Fruit fly (Drosophila melanogaster): ENCODE results near the gene CG4842.

Gene CG4842

dm6 chr3L:16410234-16411119 lies 42.3 kb downstream of the CG4842 start (continued):
- peak; percentile 92 for TF ChIP-seq Hr4 (GFP tag; optimal IDR thresholded peaks at IDR 0.05)
- TF ChIP-seq CG16779 (tag; optimal IDR thresholded peaks at IDR 0.05): peak; percentile 76
- peak; percentile 83 for TF ChIP-seq Ets96B (tag; optimal IDR thresholded peaks at IDR 0.05)
- TF ChIP-seq Smox (GFP tag; optimal IDR thresholded peaks at IDR 0.05): peak; percentile 84
- TF ChIP-seq CG11294 (GFP tag; IDR thresholded peaks at IDR 0.05): 0 out of 2 replicates have a peak, but pooled peaks have one; percentile 51
- peak; percentile 89 for TF ChIP-seq Met (GFP tag; optimal IDR thresholded peaks at IDR 0.05)
- peak; percentile 71 for TF ChIP-seq Gug (GFP tag; IDR thresholded peaks at IDR 0.05)
- peak; percentile 82 for TF ChIP-seq vri (GFP tag; optimal IDR thresholded peaks at IDR 0.05)
- peak; percentile 90 for TF ChIP-seq CG6808 (GFP tag; optimal IDR thresholded peaks at IDR 0.05)
- TF ChIP-seq cyc (GFP tag; optimal IDR thresholded peaks at IDR 0.05): peak; percentile 90

DNA sequence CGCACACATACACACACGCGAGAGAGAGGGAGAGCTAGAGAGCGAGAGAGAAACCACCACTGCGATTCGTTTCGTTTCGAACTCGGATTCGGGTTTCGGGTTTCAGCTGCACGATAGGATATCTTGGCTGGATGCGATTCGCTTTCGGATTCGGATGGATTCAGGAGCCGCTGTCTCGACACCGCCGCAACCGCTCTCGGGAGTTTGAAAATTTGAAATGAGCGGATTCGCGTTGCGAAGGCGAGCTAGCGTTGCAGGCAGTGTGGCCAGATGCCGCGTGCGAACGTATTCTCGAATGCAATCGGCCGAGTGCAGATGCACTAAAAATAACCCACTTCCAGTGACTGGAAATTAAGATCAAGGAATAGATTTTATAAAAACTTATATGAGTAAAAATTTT lies 43.4 kb downstream of the CG4842 start, which contains the start of gene fax:
Gene fax (minus strand): TSS at position 263 of the 400 bp plus-strand sequence.
- peak; percentile 14 for TF ChIP-seq fd85E (GFP tag; optimal IDR thresholded peaks at IDR 0.05)
- TF ChIP-seq Eip75B (GFP tag; optimal IDR thresholded peaks at IDR 0.05): peak; percentile 63
- TF ChIP-seq CG15336 (GFP tag; IDR thresholded peaks at IDR 0.05): peak; percentile 63; the same call in 1 of the 2 replicates
- TF ChIP-seq net (GFP tag; optimal IDR thresholded peaks at IDR 0.05): peak; percentile 73
- peak; percentile 51 for TF ChIP-seq achi (GFP tag; optimal IDR thresholded peaks at IDR 0.05)
- TF ChIP-seq Ets96B (tag; optimal IDR thresholded peaks at IDR 0.05): peak; percentile 36
- peak; percentile 42 for TF ChIP-seq Met (GFP tag; optimal IDR thresholded peaks at IDR 0.05)
- TF ChIP-seq CG7368 (GFP tag; optimal IDR thresholded peaks at IDR 0.05): peak; percentile 43
- TF ChIP-seq Ets21C (GFP tag; optimal IDR thresholded peaks at IDR 0.05): no peak
- peak in 1 of 2 experiments; percentile 26 for TF ChIP-seq salr (GFP tag; optimal IDR thresholded peaks at IDR 0.05)
- peak; percentile 28 for TF ChIP-seq Blimp-1 (GFP tag; optimal IDR thresholded peaks at IDR 0.05)
- TF ChIP-seq acj6 (GFP tag; optimal IDR thresholded peaks at IDR 0.05): peak; percentile 19
- TF ChIP-seq CG31627 (GFP tag; optimal IDR thresholded peaks at IDR 0.05): peak; percentile 9
- no peak for TF ChIP-seq vri (GFP tag; optimal IDR thresholded peaks at IDR 0.05)
- no peak for TF ChIP-seq ss (GFP tag; optimal IDR thresholded peaks at IDR 0.05)
- peak; percentile 75 for TF ChIP-seq CG3919 (GFP tag; optimal IDR thresholded peaks at IDR 0.05)
- no peak for TF ChIP-seq CG10669 (GFP tag; optimal IDR thresholded peaks at IDR 0.05)
- peak; percentile 43 for TF ChIP-seq CG3032 (tag; optimal IDR thresholded peaks at IDR 0.05)
- peak; percentile 66 for TF ChIP-seq Sox14 (GFP tag; optimal IDR thresholded peaks at IDR 0.05)
- peak; percentile 49 for TF ChIP-seq topi (GFP tag; optimal IDR thresholded peaks at IDR 0.05)
- peak; percentile 47; the same call in 1 of the 3 replicates for TF ChIP-seq CG8119 (GFP tag; IDR thresholded peaks at IDR 0.05)
- TF ChIP-seq cyc (GFP tag; optimal IDR thresholded peaks at IDR 0.05): peak; percentile 7
- peak; percentile 32 for TF ChIP-seq lz (GFP tag; optimal IDR thresholded peaks at IDR 0.05)
- peak; percentile 92 for TF ChIP-seq Eip78C (GFP tag)
- TF ChIP-seq esn (GFP tag; optimal IDR thresholded peaks at IDR 0.05): peak; percentile 65
- peak; percentile 68 for TF ChIP-seq CG6163 (GFP tag; IDR thresholded peaks at IDR 0.05)
- peak; percentile 18 for TF ChIP-seq Smox (GFP tag; optimal IDR thresholded peaks at IDR 0.05)
- TF ChIP-seq CG11294 (GFP tag; IDR thresholded peaks at IDR 0.05): no peak
- TF ChIP-seq Hr39 (GFP tag; optimal IDR thresholded peaks at IDR 0.05): no peak
- TF ChIP-seq CG8319 (GFP tag; optimal IDR thresholded peaks at IDR 0.05): no peak
- TF ChIP-seq CG1621 (tag; optimal IDR thresholded peaks at IDR 0.05): no peak
- TF ChIP-seq CG16779 (tag; optimal IDR thresholded peaks at IDR 0.05): no peak
- peak; percentile 87 for TF ChIP-seq svp (GFP tag)
- peak; percentile 55; the same call in 2 of the 3 replicates for TF ChIP-seq eg (GFP tag; IDR thresholded peaks at IDR 0.05)
- peak; percentile 88 for TF ChIP-seq CG6854 (GFP tag; optimal IDR thresholded peaks at IDR 0.05)
